Fruit fly (Drosophila melanogaster) whole organism, embryonic: Measurements from ENCODE around the gene glu.

Source experiments
- Atf-2 ChIP-seq: fragments of 200-800 bp; sonication (Bioruptor generic); optimal IDR thresholded peaks from 2 replicates; lab custom pipeline; 2016; ENCODE audit warnings: missing biosample characterization, missing genetic modification characterization
- Atf3 ChIP-seq: fragments of 200-800 bp; sonication (Bioruptor generic); optimal IDR thresholded peaks from 3 replicates; lab custom pipeline; 2016; ENCODE audit warnings: missing biosample characterization, missing genetic modification characterization
- B-H2 ChIP-seq: fragments of 200-800 bp; sonication (Bioruptor generic); optimal IDR thresholded peaks from 2 replicates; lab custom pipeline; 2018; ENCODE audit warnings: missing biosample characterization, mild to moderate bottlenecking, missing genetic modification characterization
- BtbVII ChIP-seq: fragments of 200-800 bp; sonication (Bioruptor generic); optimal IDR thresholded peaks from 3 replicates; lab custom pipeline; 2017; ENCODE audit warnings: missing biosample characterization, mild to moderate bottlenecking, missing genetic modification characterization
- CG11696 ChIP-seq: fragments of 200-800 bp; sonication (Bioruptor generic); IDR thresholded peaks from 2 replicates; pipeline ENCODE4 v1.3.6; 2022; ENCODE audit warnings: missing biosample characterization, missing genetic modification characterization
- CG13424 ChIP-seq: fragments of 200-800 bp; sonication (Bioruptor generic); optimal IDR thresholded peaks from 2 replicates; lab custom pipeline; 2019; ENCODE audit warnings: missing biosample characterization, mild to moderate bottlenecking, missing genetic modification characterization, moderate library complexity
- CG13624 ChIP-seq: fragments of 200-800 bp; sonication (Bioruptor generic); optimal IDR thresholded peaks from 2 replicates; lab custom pipeline; 2016; ENCODE audit warnings: missing biosample characterization, missing genetic modification characterization
- CG14441 ChIP-seq: fragments of 200-800 bp; sonication (Bioruptor generic); IDR thresholded peaks from 2 replicates; pipeline ENCODE4 v1.3.6; 2022; ENCODE audit warnings: missing biosample characterization, missing genetic modification characterization
- CG1529 ChIP-seq: fragments of 200-800 bp; sonication (Bioruptor generic); optimal IDR thresholded peaks from 3 replicates; lab custom pipeline; 2018; ENCODE audit warnings: missing biosample characterization, missing genetic modification characterization
- CG15514 ChIP-seq: fragments of 200-800 bp; sonication (Bioruptor generic); optimal IDR thresholded peaks from 3 replicates; lab custom pipeline; 2017; ENCODE audit warnings: missing biosample characterization, missing genetic modification characterization, mild to moderate bottlenecking, moderate library complexity, missing genetic modification reagents
- CG17328 ChIP-seq: fragments of 200-800 bp; sonication (Bioruptor generic); IDR thresholded peaks from 2 replicates; pipeline ENCODE4 v1.3.6; 2022; ENCODE audit warnings: missing biosample characterization, missing genetic modification characterization
- CG17612 ChIP-seq: fragments of 200-800 bp; sonication (Bioruptor generic); IDR thresholded peaks from 2 replicates; pipeline ENCODE4 v1.3.6; 2022; ENCODE audit warnings: missing biosample characterization, missing genetic modification characterization
- CG17829 ChIP-seq: fragments of 200-800 bp; optimal IDR thresholded peaks from 2 replicates; lab custom pipeline; 2019; ENCODE audit warnings: missing biosample characterization, mild to moderate bottlenecking, missing genetic modification characterization, moderate library complexity
- CG2199 ChIP-seq: fragments of 200-800 bp; sonication (Bioruptor generic); IDR thresholded peaks from 3 replicates; pipeline ENCODE4 v1.3.6; 2022; ENCODE audit warnings: missing biosample characterization, missing genetic modification characterization
- CG31365 ChIP-seq: fragments of 200-800 bp; sonication (Bioruptor generic); optimal IDR thresholded peaks from 2 replicates; lab custom pipeline; 2018; ENCODE audit warnings: missing biosample characterization, mild to moderate bottlenecking, missing genetic modification characterization
- CG3407 ChIP-seq: fragments of 200-800 bp; sonication (Bioruptor generic); optimal IDR thresholded peaks from 2 replicates; lab custom pipeline; 2018; ENCODE audit warnings: missing biosample characterization, mild to moderate bottlenecking, missing genetic modification characterization
- CG4617 ChIP-seq: fragments of 200-800 bp; sonication (Bioruptor generic); optimal IDR thresholded peaks from 3 replicates; lab custom pipeline; 2016; ENCODE audit warnings: missing biosample characterization, missing genetic modification characterization, borderline replicate concordance
- CG6254 ChIP-seq: fragments of 200-800 bp; sonication (Bioruptor generic); optimal IDR thresholded peaks from 3 replicates; lab custom pipeline; 2017; ENCODE audit warnings: mild to moderate bottlenecking, missing biosample characterization, missing genetic modification reagents, missing genetic modification characterization
- CG6654 ChIP-seq: fragments of 200-800 bp; sonication (Bioruptor generic); optimal IDR thresholded peaks from 2 replicates; lab custom pipeline; 2017; ENCODE audit warnings: missing biosample characterization, mild to moderate bottlenecking, missing genetic modification characterization
- CG6683 ChIP-seq: fragments of 200-800 bp; sonication (Bioruptor generic); optimal IDR thresholded peaks from 2 replicates; lab custom pipeline; 2017; ENCODE audit warnings: missing biosample characterization, mild to moderate bottlenecking, missing genetic modification characterization, missing genetic modification reagents
- CG6689 ChIP-seq: fragments of 200-800 bp; sonication (Bioruptor generic); IDR thresholded peaks from 2 replicates; pipeline ENCODE4 v1.3.6; 2022; ENCODE audit warnings: missing biosample characterization, missing genetic modification characterization
- CG6813 ChIP-seq: fragments of 200-800 bp; sonication (Bioruptor generic); optimal IDR thresholded peaks from 2 replicates; lab custom pipeline; 2017; ENCODE audit warnings: missing biosample characterization, missing genetic modification characterization, mild to moderate bottlenecking, moderate library complexity, missing genetic modification reagents
- Dbx ChIP-seq: fragments of 200-800 bp; sonication (Bioruptor generic); IDR thresholded peaks from 3 replicates; pipeline ENCODE4 v1.3.6; 2022; ENCODE audit warnings: missing biosample characterization, missing genetic modification characterization
- Eip74EF ChIP-seq, 2 experiments: fragments of 200-800 bp in 1 of 2; fragments of >200 bp in 1 of 2; sonication (Bioruptor generic) in 1 of 2; optimal IDR thresholded peaks; 2 replicates each; lab custom pipeline; 2017 to 2019; ENCODE audit warnings: missing biosample characterization in 2 of 2, missing genetic modification characterization in 2 of 2, mild to moderate bottlenecking in 1 of 2, moderate library complexity in 1 of 2
- Fer1 ChIP-seq: fragments of 200-800 bp; sonication (Bioruptor generic); optimal IDR thresholded peaks from 2 replicates; lab custom pipeline; 2017; ENCODE audit warnings: missing biosample characterization, mild to moderate bottlenecking, missing genetic modification characterization
- HLHmδ ChIP-seq: fragments of 200-800 bp; sonication (Bioruptor generic); optimal IDR thresholded peaks from 2 replicates; lab custom pipeline; 2018; ENCODE audit warnings: missing biosample characterization, mild to moderate bottlenecking, missing genetic modification characterization, moderate library complexity
- Hey ChIP-seq: fragments of 200-800 bp; sonication (Bioruptor generic); optimal IDR thresholded peaks from 3 replicates; lab custom pipeline; 2018; ENCODE audit warnings: missing biosample characterization, mild to moderate bottlenecking, missing genetic modification characterization
- Hr39 ChIP-seq: fragments of >200 bp; optimal IDR thresholded peaks from 2 replicates; lab custom pipeline; 2017
- MBD-R2 ChIP-seq: fragments of 200-800 bp; sonication (Bioruptor generic); IDR thresholded peaks from 2 replicates; pipeline ENCODE4 v1.3.6; 2022; ENCODE audit warnings: missing biosample characterization, missing genetic modification characterization
- Mad ChIP-seq: fragments of 200-800 bp; sonication (Bioruptor generic); optimal IDR thresholded peaks from 2 replicates; lab custom pipeline; 2016; ENCODE audit warnings: missing biosample characterization, missing genetic modification characterization
- NK7.1 ChIP-seq: fragments of 200-800 bp; sonication (Bioruptor generic); optimal IDR thresholded peaks from 3 replicates; lab custom pipeline; 2016; ENCODE audit warnings: missing biosample characterization, missing genetic modification characterization
- Nf-YA ChIP-seq: fragments of 200-800 bp; sonication (Bioruptor generic); IDR thresholded peaks from 2 replicates; pipeline ENCODE4 v1.3.6; 2022; ENCODE audit warnings: missing biosample characterization, missing genetic modification characterization
- NfI ChIP-seq: fragments of 200-800 bp; sonication (Bioruptor generic); optimal IDR thresholded peaks from 3 replicates; lab custom pipeline; 2018; ENCODE audit warnings: missing biosample characterization, mild to moderate bottlenecking, missing genetic modification characterization, moderate library complexity
- Optix ChIP-seq: fragments of 200-800 bp; sonication (Bioruptor generic); IDR thresholded peaks from 3 replicates; pipeline ENCODE4 v1.3.6; 2022; ENCODE audit warnings: missing biosample characterization, missing genetic modification characterization
- Ravus ChIP-seq: fragments of 200-800 bp; sonication (Bioruptor generic); IDR thresholded peaks from 2 replicates; pipeline ENCODE4 v1.3.6; 2022; ENCODE audit warnings: missing biosample characterization, missing genetic modification characterization
- Sin3A ChIP-seq: fragments of >200 bp; optimal IDR thresholded peaks from 2 replicates; lab custom pipeline; 2018
- ac ChIP-seq: fragments of 200-800 bp; sonication (Bioruptor generic); optimal IDR thresholded peaks from 3 replicates; lab custom pipeline; 2017; ENCODE audit warnings: missing biosample characterization, mild to moderate bottlenecking, missing genetic modification characterization
- amos ChIP-seq: fragments of 200-800 bp; sonication (Bioruptor generic); IDR thresholded peaks from 2 replicates; pipeline ENCODE4 v1.3.6; 2022; ENCODE audit warnings: missing biosample characterization, missing genetic modification characterization; ENCODE audit not compliant: partially characterized antibody
- bab2 ChIP-seq: fragments of 200-800 bp; sonication (Bioruptor generic); optimal IDR thresholded peaks from 2 replicates; lab custom pipeline; 2016; ENCODE audit warnings: missing biosample characterization, missing genetic modification characterization
- cad ChIP-seq: fragments of >200 bp; optimal IDR thresholded peaks from 2 replicates; lab custom pipeline; 2017; ENCODE audit warnings: missing biosample characterization, missing genetic modification characterization
- dati ChIP-seq: fragments of 200-800 bp; sonication (Bioruptor generic); IDR thresholded peaks from 2 replicates; pipeline ENCODE4 v1.3.6; 2022; ENCODE audit warnings: missing biosample characterization, missing genetic modification characterization
- gem ChIP-seq: fragments of 200-800 bp; sonication (Bioruptor generic); optimal IDR thresholded peaks from 2 replicates; lab custom pipeline; 2019; ENCODE audit warnings: missing biosample characterization, mild to moderate bottlenecking, missing genetic modification characterization, moderate library complexity
- hb ChIP-seq: fragments of 200-800 bp; sonication (Bioruptor generic); IDR thresholded peaks from 3 replicates; pipeline ENCODE4 v1.3.6; 2022; ENCODE audit warnings: missing biosample characterization, missing genetic modification characterization; ENCODE audit not compliant: partially characterized antibody
- kay ChIP-seq: fragments of 200-800 bp; sonication (Bioruptor generic); optimal IDR thresholded peaks from 2 replicates; lab custom pipeline; 2016; ENCODE audit warnings: missing biosample characterization, missing genetic modification characterization
- peb ChIP-seq: fragments of 200-800 bp; sonication (Bioruptor generic); IDR thresholded peaks from 2 replicates; pipeline ENCODE4 v1.3.6; 2022; ENCODE audit warnings: missing biosample characterization, missing genetic modification characterization
- pum ChIP-seq: fragments of 200-800 bp; sonication (Bioruptor generic); optimal IDR thresholded peaks from 2 replicates; lab custom pipeline; 2016; ENCODE audit warnings: missing biosample characterization, missing genetic modification characterization
- slbo ChIP-seq: fragments of 200-800 bp; sonication (Bioruptor generic); IDR thresholded peaks from 2 replicates; pipeline ENCODE4 v1.3.6; 2022; ENCODE audit warnings: missing biosample characterization, missing genetic modification characterization
- slp2 ChIP-seq: fragments of 200-800 bp; sonication (Bioruptor generic); optimal IDR thresholded peaks from 2 replicates; lab custom pipeline; 2016; ENCODE audit warnings: missing biosample characterization, missing genetic modification characterization
- tgo ChIP-seq: fragments of 200-800 bp; sonication (Bioruptor generic); IDR thresholded peaks from 3 replicates; pipeline ENCODE4 v1.3.6; 2022; ENCODE audit warnings: missing biosample characterization, missing genetic modification characterization
- tna ChIP-seq: fragments of 200-800 bp; sonication (Bioruptor generic); IDR thresholded peaks from 2 replicates; pipeline ENCODE4 v1.3.6; 2022; ENCODE audit warnings: missing biosample characterization, missing genetic modification characterization; ENCODE audit not compliant: partially characterized antibody
- unc-4 ChIP-seq: fragments of 200-800 bp; sonication (Bioruptor generic); IDR thresholded peaks from 2 replicates; pipeline ENCODE4 v1.3.6; 2022; ENCODE audit warnings: missing biosample characterization, missing genetic modification characterization; ENCODE audit not compliant: partially characterized antibody

Gene glu

DNA sequence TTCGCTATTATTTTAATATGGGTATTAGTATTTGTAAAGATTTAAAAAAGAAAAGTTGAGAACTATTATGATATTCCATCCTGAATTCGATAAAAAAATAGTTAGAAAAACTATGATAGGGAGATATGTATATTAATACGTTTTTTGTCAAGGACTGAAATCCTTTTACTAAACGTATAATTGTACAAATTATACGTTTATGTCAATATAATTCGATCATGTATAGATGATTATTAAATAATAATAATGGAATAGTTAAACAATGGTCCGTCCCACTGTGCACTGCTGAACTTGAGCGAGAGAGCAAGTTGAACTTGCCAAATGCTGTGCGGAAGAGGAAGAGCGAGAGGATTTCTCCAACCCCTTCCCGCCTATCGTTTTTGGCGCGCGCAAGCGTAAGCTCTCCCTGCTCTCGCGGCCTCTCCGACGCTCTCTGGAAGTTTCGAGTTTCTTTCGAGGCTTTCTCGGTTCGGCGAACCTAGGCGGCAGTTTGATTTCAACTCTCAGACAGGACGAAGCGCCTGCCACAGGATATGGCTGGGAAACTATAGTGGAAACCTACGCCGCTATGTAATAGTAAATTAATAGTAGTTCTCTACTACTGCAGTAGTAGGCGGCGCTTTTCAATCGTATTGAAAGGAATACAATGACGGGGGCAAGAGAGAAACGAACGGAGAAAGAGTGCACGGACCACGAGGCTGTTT is 53.1 kb downstream of the glu start (continued):
- TF ChIP-seq amos (GFP tag; lab: Robert Waterston, UW) (no peak), CG15514 (GFP tag; lab: Kevin White, UChicago) (no peak), kay (GFP tag; lab: Kevin White, UChicago) (peak; percentile 15), CG13424 (tag; lab: Kevin White, UChicago) (peak; percentile 86), CG3407 (GFP tag; lab: Kevin White, UChicago) (peak; percentile 20), CG6689 (GFP tag; lab: Robert Waterston, UW) (peak; percentile 30; the same call in 1 of the 2 replicates), CG6683 (GFP tag; lab: Kevin White, UChicago) (peak; percentile 46), CG1529 (GFP tag; lab: Kevin White, UChicago) (no peak), MBD-R2 (GFP tag; lab: Robert Waterston, UW) (no peak), pum (GFP tag; lab: Kevin White, UChicago) (no peak), gem (tag; lab: Kevin White, UChicago) (peak; percentile 87), ac (GFP tag; lab: Kevin White, UChicago) (no peak), unc-4 (GFP tag; lab: Robert Waterston, UW) (no peak), Hey (tag; lab: Kevin White, UChicago) (no peak), Eip74EF (GFP tag; optimal IDR thresholded peaks at IDR 0.05; lab: Kevin White, UChicago) (peak in 1 of 2 experiments; percentile 71), CG14441 (GFP tag; lab: Robert Waterston, UW) (no peak), bab2 (GFP tag; lab: Kevin White, UChicago) (no peak), dati (GFP tag; lab: Robert Waterston, UW) (no peak), BtbVII (GFP tag; lab: Kevin White, UChicago) (peak; percentile 54), HLHmδ (GFP tag; lab: Kevin White, UChicago) (no peak), Mad (GFP tag; lab: Kevin White, UChicago) (no peak), slbo (GFP tag; lab: Robert Waterston, UW) (peak; percentile 30; the same call in 1 of the 2 replicates), tgo (GFP tag; lab: Robert Waterston, UW) (no peak), CG2199 (peak; percentile 66; the same call in 2 of the 3 replicates), hb (GFP tag; lab: Robert Waterston, UW) (no peak), tna (no peak), Atf3 (GFP tag; lab: Kevin White, UChicago) (no peak), slp2 (GFP tag; lab: Kevin White, UChicago) (no peak), CG31365 (tag; lab: Kevin White, UChicago) (no peak), Fer1 (GFP tag; lab: Kevin White, UChicago) (peak; percentile 77), Atf-2 (GFP tag; lab: Kevin White, UChicago) (no peak), Optix (GFP tag; lab: Robert Waterston, UW) (no peak), cad (GFP tag; lab: Kevin White, UChicago) (no peak), CG13624 (no peak), Nf-YA (no peak), CG6654 (GFP tag; lab: Kevin White, UChicago) (peak; percentile 7), Dbx (GFP tag; lab: Robert Waterston, UW) (no peak), Sin3A (lab: Kevin White, UChicago) (no peak), CG4617 (GFP tag; lab: Kevin White, UChicago) (no peak), peb (GFP tag; lab: Robert Waterston, UW) (no peak), CG17612 (GFP tag; lab: Robert Waterston, UW) (no peak), NK7.1 (GFP tag; lab: Kevin White, UChicago) (no peak), Ravus (GFP tag; lab: Robert Waterston, UW) (no peak), Hr39 (no peak), B-H2 (peak; percentile 31), NfI (GFP tag; lab: Kevin White, UChicago) (peak; percentile 22), CG6254 (GFP tag; lab: Kevin White, UChicago) (peak; percentile 33), CG17328 (GFP tag; lab: Robert Waterston, UW) (no peak), CG6813 (GFP tag; lab: Kevin White, UChicago) (peak; percentile 62), CG17829 (tag; lab: Kevin White, UChicago) (peak; percentile 39), CG11696 (GFP tag; lab: Robert Waterston, UW) (no peak)
